Worm (Caenorhabditis elegans) whole organism, young adult: ENCODE measurements around the gene ruvb-1.

Experiments used
- B0019.2 ChIP-seq: fragments of 200-800 bp; sonication (Bioruptor generic); conservative IDR thresholded peaks from 2 replicates; pipeline ENCODE4 v1.3.6; 2022; ENCODE audit warnings: missing genetic modification reagents, missing genetic modification characterization, missing compliant biosample characterization
- F22D6.2 ChIP-seq: sonication (generic microtip); optimal IDR thresholded peaks from 2 replicates; lab custom pipeline; 2016; ENCODE audit warnings: mild to moderate bottlenecking, missing genetic modification characterization, missing compliant biosample characterization
- F23B12.7 ChIP-seq: sonication (generic microtip); optimal IDR thresholded peaks from 2 replicates; lab custom pipeline; 2017; ENCODE audit warnings: missing genetic modification characterization, mild to moderate bottlenecking, missing compliant biosample characterization, antibody characterized with exemption, moderate library complexity; ENCODE audit not compliant: insufficient read depth
- F39B2.1 ChIP-seq: fragments of 200-800 bp; sonication (Bioruptor generic); IDR thresholded peaks from 2 replicates; pipeline ENCODE4 v1.3.6; 2022; ENCODE audit warnings: missing genetic modification reagents, missing genetic modification characterization, missing compliant biosample characterization
- F57A8.1 ChIP-seq: fragments of 200-800 bp; sonication (Bioruptor generic); optimal IDR thresholded peaks from 2 replicates; lab custom pipeline; 2018; ENCODE audit warnings: mild to moderate bottlenecking, missing genetic modification characterization, moderate library complexity, missing compliant biosample characterization
- F57C9.4 ChIP-seq: sonication (generic microtip); optimal IDR thresholded peaks from 2 replicates; lab custom pipeline; 2017; ENCODE audit warnings: mild to moderate bottlenecking, missing genetic modification characterization, missing compliant biosample characterization
- K12H6.12 ChIP-seq: fragments of 200-800 bp; sonication (Bioruptor generic); optimal IDR thresholded peaks from 2 replicates; lab custom pipeline; 2018; ENCODE audit warnings: mild to moderate bottlenecking, missing genetic modification characterization, missing compliant biosample characterization
- T07F8.4 ChIP-seq: sonication (generic microtip); optimal IDR thresholded peaks from 2 replicates; lab custom pipeline; 2016; ENCODE audit warnings: mild to moderate bottlenecking, missing genetic modification characterization, moderate library complexity, missing compliant biosample characterization
- Y53F4B.3 ChIP-seq: fragments of 200-800 bp; sonication (Bioruptor generic); IDR thresholded peaks from 2 replicates; pipeline ENCODE4 v1.3.6; 2022; ENCODE audit warnings: missing genetic modification reagents, missing genetic modification characterization, missing compliant biosample characterization
- attf-6 ChIP-seq: fragments of 200-800 bp; sonication (Bioruptor generic); IDR thresholded peaks from 2 replicates; pipeline ENCODE4 v1.3.6; 2022; ENCODE audit warnings: missing genetic modification reagents, missing genetic modification characterization, missing compliant biosample characterization
- bed-2 ChIP-seq: fragments of 200-800 bp; sonication (Bioruptor generic); IDR thresholded peaks from 2 replicates; pipeline ENCODE4 v1.3.6; 2022; ENCODE audit warnings: missing genetic modification reagents, missing genetic modification characterization, missing compliant biosample characterization
- cebp-1 ChIP-seq, 2 experiments: fragments of 200-800 bp in 1 of 2; sonication (Bioruptor generic) in 1 of 2; sonication (generic microtip) in 1 of 2; IDR thresholded peaks in 1 of 2; optimal IDR thresholded peaks in 1 of 2; 2 replicates each; pipeline versions ENCODE4 v1.3.6 to Lab custom; 2017 to 2022; ENCODE audit warnings: missing compliant biosample characterization in 2 of 2, missing genetic modification characterization in 2 of 2, mild to moderate bottlenecking in 1 of 2, missing genetic modification reagents in 1 of 2, moderate library complexity in 1 of 2
- cebp-2 ChIP-seq: fragments of 200-800 bp; sonication (Bioruptor generic); IDR thresholded peaks from 2 replicates; pipeline ENCODE4 v1.3.6; 2022; ENCODE audit warnings: missing genetic modification characterization, missing compliant biosample characterization
- ceh-58 ChIP-seq: fragments of 200-800 bp; sonication (Bioruptor generic); IDR thresholded peaks from 2 replicates; pipeline ENCODE4 v1.3.6; 2022; ENCODE audit warnings: missing genetic modification characterization, missing compliant biosample characterization
- dox-1 ChIP-seq: fragments of 200-800 bp; sonication (Bioruptor generic); IDR thresholded peaks from 2 replicates; pipeline ENCODE4 v1.3.6; 2022; ENCODE audit warnings: missing genetic modification reagents, missing genetic modification characterization, missing compliant biosample characterization
- dpl-1 ChIP-seq: fragments of 150-350 bp; optimal IDR thresholded peaks from 2 replicates; lab custom pipeline; 2014; ENCODE audit warnings: missing biosample characterization, missing genetic modification reagents, missing genetic modification characterization
- efl-1 ChIP-seq: fragments of 150-350 bp; optimal IDR thresholded peaks from 2 replicates; lab custom pipeline; 2014; ENCODE audit warnings: missing biosample characterization, missing genetic modification reagents, missing genetic modification characterization
- egl-18 ChIP-seq: fragments of 200-800 bp; sonication (Bioruptor generic); IDR thresholded peaks from 2 replicates; pipeline ENCODE4 v1.3.6; 2022; ENCODE audit warnings: missing genetic modification reagents, missing genetic modification characterization, missing compliant biosample characterization
- fkh-3 ChIP-seq: sonication (generic microtip); optimal IDR thresholded peaks from 2 replicates; lab custom pipeline; 2016; ENCODE audit warnings: mild to moderate bottlenecking, missing genetic modification characterization, missing compliant biosample characterization
- gei-17 ChIP-seq: fragments of 200-800 bp; sonication (Bioruptor generic); optimal IDR thresholded peaks from 2 replicates; lab custom pipeline; 2018; ENCODE audit warnings: mild to moderate bottlenecking, missing genetic modification characterization, missing compliant biosample characterization
- him-1 ChIP-seq: sonication (generic microtip); optimal IDR thresholded peaks from 2 replicates; lab custom pipeline; 2016; ENCODE audit warnings: missing genotype, missing genetic modification reagents, missing genetic modification characterization, missing compliant biosample characterization
- let-526 ChIP-seq: fragments of 200-800 bp; sonication (Bioruptor generic); IDR thresholded peaks from 2 replicates; pipeline ENCODE4 v1.3.6; 2022; ENCODE audit warnings: missing genetic modification reagents, missing genetic modification characterization, missing compliant biosample characterization
- let-607 ChIP-seq, 2 experiments: fragments of 200-800 bp in 1 of 2; sonication (Bioruptor generic) in 1 of 2; sonication (generic microtip) in 1 of 2; optimal IDR thresholded peaks; 2 replicates each; lab custom pipeline; 2016 to 2018; ENCODE audit warnings: mild to moderate bottlenecking in 2 of 2, missing compliant biosample characterization in 2 of 2, missing genetic modification characterization in 2 of 2, moderate library complexity in 2 of 2, missing genotype in 1 of 2
- lin-26 ChIP-seq: fragments of 200-800 bp; sonication (Bioruptor generic); IDR thresholded peaks from 2 replicates; pipeline ENCODE4 v1.3.6; 2022; ENCODE audit warnings: missing genetic modification reagents, missing genetic modification characterization, missing compliant biosample characterization
- lin-35 ChIP-seq, 3 experiments: fragments of 150-350 bp in 2 of 3; sonication (generic microtip) in 1 of 3; optimal IDR thresholded peaks; 2 replicates each; lab custom pipeline; 2014 to 2018; ENCODE audit warnings: missing biosample characterization in 3 of 3, missing genetic modification characterization in 3 of 3, missing genetic modification reagents in 3 of 3
- lin-40 ChIP-seq: sonication (generic microtip); optimal IDR thresholded peaks from 2 replicates; lab custom pipeline; 2016; ENCODE audit warnings: missing genetic modification characterization, mild to moderate bottlenecking, missing compliant biosample characterization, missing genotype, missing genetic modification reagents
- lsy-27 ChIP-seq: sonication (generic microtip); optimal IDR thresholded peaks from 2 replicates; lab custom pipeline; 2017; ENCODE audit warnings: missing genetic modification characterization, mild to moderate bottlenecking, missing compliant biosample characterization, antibody characterized with exemption, missing genotype, borderline replicate concordance; ENCODE audit not compliant: insufficient read depth
- madf-10 ChIP-seq: sonication (generic microtip); optimal IDR thresholded peaks from 2 replicates; lab custom pipeline; 2016; ENCODE audit warnings: mild to moderate bottlenecking, missing genetic modification characterization, missing compliant biosample characterization
- nfya-1 ChIP-seq: sonication (generic microtip); optimal IDR thresholded peaks from 2 replicates; lab custom pipeline; 2017; ENCODE audit warnings: antibody characterized with exemption, missing compliant biosample characterization, missing genetic modification characterization, borderline replicate concordance; ENCODE audit not compliant: insufficient read depth
- nhr-80 ChIP-seq: sonication (generic microtip); optimal IDR thresholded peaks from 2 replicates; lab custom pipeline; 2016; ENCODE audit warnings: missing genetic modification characterization, missing compliant biosample characterization
- sea-2 ChIP-seq: fragments of 200-800 bp; sonication (Bioruptor generic); IDR thresholded peaks from 2 replicates; pipeline ENCODE4 v1.3.6; 2022; ENCODE audit warnings: missing genetic modification characterization, missing compliant biosample characterization
- snpc-1.3 ChIP-seq: sonication (generic microtip); optimal IDR thresholded peaks from 2 replicates; lab custom pipeline; 2017; ENCODE audit warnings: missing genetic modification characterization, mild to moderate bottlenecking, missing compliant biosample characterization, antibody characterized with exemption, moderate library complexity, missing genotype, missing genetic modification reagents; ENCODE audit not compliant: insufficient read depth
- snpc-3.4 ChIP-seq: sonication (generic microtip); optimal IDR thresholded peaks from 2 replicates; lab custom pipeline; 2017; ENCODE audit warnings: missing genetic modification characterization, mild to moderate bottlenecking, missing compliant biosample characterization, antibody characterized with exemption, moderate library complexity, missing genotype, missing genetic modification reagents
- tbp1 ChIP-seq: fragments of 200-800 bp; sonication (Bioruptor generic); optimal IDR thresholded peaks from 2 replicates; lab custom pipeline; 2018; ENCODE audit warnings: mild to moderate bottlenecking, missing genetic modification characterization, missing compliant biosample characterization
- zfh-2 ChIP-seq: fragments of 200-800 bp; sonication (Bioruptor generic); conservative IDR thresholded peaks from 2 replicates; pipeline ENCODE4 v1.3.6; 2022; ENCODE audit warnings: missing genetic modification reagents, missing genetic modification characterization, missing compliant biosample characterization
- ztf-22 ChIP-seq: fragments of 200-800 bp; sonication (Bioruptor generic); optimal IDR thresholded peaks from 2 replicates; lab custom pipeline; 2018; ENCODE audit warnings: mild to moderate bottlenecking, missing genetic modification characterization, moderate library complexity, missing compliant biosample characterization

The ruvb-1 gene

ce11 chrV:9952396-9952795 is 28.2 kb downstream of the ruvb-1 start, which contains the start of gene mam-5:
TSS of gene mam-5 (plus strand) at chrV:9952699.
- no peak for TF ChIP-seq K12H6.12 (tag; lab: Kevin White, UChicago)
- TF ChIP-seq zfh-2, result no peak

- no peak for TF ChIP-seq fkh-3
- TF ChIP-seq nhr-80, result peak; percentile 69
- TF ChIP-seq him-1 (tag; lab: Kevin White, UChicago), result no peak
- TF ChIP-seq lin-40 (tag; lab: Kevin White, UChicago), result no peak
Measured at ce11 chrV:9950861-9951260, 29.7 kb downstream of the ruvb-1 start, which contains the start of gene ttr-46. TSS of gene ttr-46 (plus strand) at chrV:9951233.

ce11 chrV:9948840-9949239 is 31.8 kb downstream of the ruvb-1 start, which contains the start of gene nlp-58:
TSS of gene nlp-58 (minus strand) at chrV:9948940.
- no peak for TF ChIP-seq lin-26 (GFP tag; lab: Robert Waterston, UW)
- TF ChIP-seq ztf-22 (GFP tag; lab: Kevin White, UChicago), result no peak
- TF ChIP-seq F39B2.1, result no peak
- no peak for TF ChIP-seq T07F8.4 (tag; lab: Kevin White, UChicago)
- TF ChIP-seq F23B12.7 (tag; lab: Kevin White, UChicago), result no peak
- TF ChIP-seq let-526 (GFP tag; lab: Robert Waterston, UW), result no peak
- TF ChIP-seq gei-17 (GFP tag; lab: Kevin White, UChicago), result no peak
- no peak for TF ChIP-seq K12H6.12 (tag; lab: Kevin White, UChicago)
- no peak for TF ChIP-seq B0019.2
- no peak for TF ChIP-seq sea-2
- TF ChIP-seq F22D6.2 (tag; lab: Kevin White, UChicago), result no peak

ce11 chrV:9944093-9944492 is 36.5 kb downstream of the ruvb-1 start, which contains the start of gene sre-28:
TSS of gene sre-28 (plus strand) at chrV:9944393.
- TF ChIP-seq bed-2 (GFP tag; lab: Robert Waterston, UW), result no peak
- TF ChIP-seq snpc-3.4, result no peak
- TF ChIP-seq F22D6.2 (tag; lab: Kevin White, UChicago), result no peak
- no peak for TF ChIP-seq nfya-1 (tag; lab: Kevin White, UChicago)
- no peak for TF ChIP-seq efl-1 (GFP tag; lab: Kevin White, UChicago)
- TF ChIP-seq attf-6, result no peak
- TF ChIP-seq cebp-1 (GFP tag; IDR thresholded peaks at IDR 0.05; lab: Robert Waterston, UW), result no peak
- no peak for TF ChIP-seq cebp-1 (tag; optimal IDR thresholded peaks at IDR 0.05; lab: Kevin White, UChicago)
- no peak for TF ChIP-seq ceh-58 (GFP tag; lab: Robert Waterston, UW)
- no peak for TF ChIP-seq T07F8.4 (tag; lab: Kevin White, UChicago)
- TF ChIP-seq let-607 (tag; optimal IDR thresholded peaks at IDR 0.05; lab: Kevin White, UChicago), result no peak

ce11 chrV:9943039-9943438 is 37.6 kb downstream of the ruvb-1 start, which contains the start of gene fipr-12:
TSS of gene fipr-12 (plus strand) at chrV:9943339.
- no peak for TF ChIP-seq dox-1 (GFP tag; lab: Robert Waterston, UW)
- TF ChIP-seq lsy-27 (tag; lab: Kevin White, UChicago), result no peak
- no peak for TF ChIP-seq egl-18 (GFP tag; lab: Robert Waterston, UW)
- no peak for TF ChIP-seq madf-10 (tag; lab: Kevin White, UChicago)
- no peak for TF ChIP-seq zfh-2
- TF ChIP-seq Y53F4B.3, result no peak
- TF ChIP-seq F57C9.4, result no peak
- no peak for TF ChIP-seq F23B12.7 (tag; lab: Kevin White, UChicago)
- no peak for TF ChIP-seq dpl-1 (GFP tag; lab: Kevin White, UChicago)
- no peak for TF ChIP-seq snpc-1.3 (tag; lab: Kevin White, UChicago)
- TF ChIP-seq F57A8.1 (GFP tag; lab: Kevin White, UChicago), result no peak
- no peak for TF ChIP-seq lin-35 (GFP tag; optimal IDR thresholded peaks at IDR 0.05; lab: Kevin White, UChicago)
- no peak for TF ChIP-seq tbp1
- no peak for TF ChIP-seq cebp-2 (GFP tag; lab: Robert Waterston, UW)
